Fruit fly (Drosophila melanogaster): ENCODE measurements around the gene CG17349.

dm6 chr2L:19393703-19394210, 23.5 kb downstream of the CG17349 start, which contains the start of gene CG31798:
- TF ChIP-seq h (optimal IDR thresholded peaks at IDR 0.05) (no peak), insv (optimal IDR thresholded peaks at IDR 0.05) (no peak), ttk (optimal IDR thresholded peaks at IDR 0.05) (no peak)

All from Kc167 (cell line).